Worm (Caenorhabditis elegans) whole organism, L1 larva: Measurements from ENCODE around the gene M106.2.

ENCODE experiments used
- C04F5.9 ChIP-seq: sonication (generic microtip); optimal IDR thresholded peaks from 2 replicates; lab custom pipeline; 2016; ENCODE audit warnings: missing genetic modification characterization, missing compliant biosample characterization
- C16A3.4 ChIP-seq: fragments of 150-350 bp; optimal IDR thresholded peaks from 2 replicates; lab custom pipeline; 2014; ENCODE audit warnings: missing biosample characterization, missing genetic modification characterization
- C34B4.2 ChIP-seq: sonication (generic microtip); optimal IDR thresholded peaks from 2 replicates; lab custom pipeline; 2017; ENCODE audit warnings: mild to moderate bottlenecking, missing genetic modification characterization, missing compliant biosample characterization
- F16B12.6 ChIP-seq: fragments of 150-350 bp; optimal IDR thresholded peaks from 2 replicates; lab custom pipeline; 2014; ENCODE audit warnings: missing biosample characterization, missing genetic modification characterization
- aha-1 ChIP-seq: fragments of 150-350 bp; optimal IDR thresholded peaks from 2 replicates; lab custom pipeline; 2014; ENCODE audit warnings: missing biosample characterization, missing genetic modification characterization
- alr-1 ChIP-seq: fragments of 200-800 bp; sonication (Bioruptor generic); optimal IDR thresholded peaks from 2 replicates; lab custom pipeline; 2018; ENCODE audit warnings: borderline replicate concordance, mild to moderate bottlenecking, missing genetic modification characterization, missing compliant biosample characterization
- aly-2 ChIP-seq: fragments of 150-350 bp; optimal IDR thresholded peaks from 2 replicates; lab custom pipeline; 2014; ENCODE audit warnings: missing biosample characterization, missing genetic modification characterization
- blmp-1 ChIP-seq: fragments of 150-350 bp; optimal IDR thresholded peaks from 2 replicates; lab custom pipeline; 2014; ENCODE audit warnings: missing biosample characterization, missing genetic modification characterization
- ceh-63 ChIP-seq: fragments of 200-800 bp; sonication (Bioruptor generic); optimal IDR thresholded peaks from 2 replicates; lab custom pipeline; 2018; ENCODE audit warnings: mild to moderate bottlenecking, missing genetic modification characterization, missing compliant biosample characterization
- ceh-82 ChIP-seq, 3 experiments: fragments of 150-350 bp in 1 of 3; sonication (generic microtip) in 2 of 3; optimal IDR thresholded peaks; 2 replicates each; lab custom pipeline; 2014 to 2017; ENCODE audit warnings: missing biosample characterization in 3 of 3, missing genetic modification characterization in 3 of 3
- ceh-88 ChIP-seq: fragments of 200-800 bp; sonication (Bioruptor generic); IDR thresholded peaks from 2 replicates; pipeline ENCODE4 v1.3.6; 2022; ENCODE audit warnings: missing genetic modification characterization, missing compliant biosample characterization
- dpl-1 ChIP-seq, 3 experiments: fragments of 150-350 bp in 2 of 3; sonication (generic microtip) in 1 of 3; optimal IDR thresholded peaks; 2 replicates each; lab custom pipeline; 2014 to 2017; ENCODE audit warnings: missing biosample characterization in 3 of 3, missing genetic modification characterization in 3 of 3, missing genetic modification reagents in 3 of 3
- dsc-1 ChIP-seq: sonication (generic microtip); optimal IDR thresholded peaks from 2 replicates; lab custom pipeline; 2016; ENCODE audit warnings: mild to moderate bottlenecking, missing genetic modification characterization, missing compliant biosample characterization
- efl-1 ChIP-seq, 4 experiments: fragments of 150-350 bp; optimal IDR thresholded peaks in 3 of 4; peaks in 1 of 4; 1 replicate in 1 of 4; 2 replicates in 3 of 4; lab custom pipeline; 2014; ENCODE audit warnings: missing biosample characterization in 2 of 4, missing genetic modification characterization in 2 of 4, missing genetic modification reagents in 2 of 4
- elt-3 ChIP-seq, 6 experiments: fragments of 150-350 bp in 1 of 6; sonication (generic microtip); optimal IDR thresholded peaks; 2 replicates each; lab custom pipeline; 2017 to 2018; ENCODE audit warnings: missing biosample characterization in 6 of 6, missing genetic modification characterization in 6 of 6, inconsistent platforms in 1 of 6
- fkh-10 ChIP-seq: sonication (generic microtip); optimal IDR thresholded peaks from 2 replicates; lab custom pipeline; 2017; ENCODE audit warnings: missing biosample characterization, missing genetic modification reagents, missing genetic modification characterization
- fos-1 ChIP-seq: fragments of 150-350 bp; optimal IDR thresholded peaks from 2 replicates; lab custom pipeline; 2014; ENCODE audit warnings: missing biosample characterization, missing genetic modification characterization
- irx-1 ChIP-seq: sonication (generic microtip); optimal IDR thresholded peaks from 2 replicates; lab custom pipeline; 2016; ENCODE audit warnings: missing genetic modification characterization, missing compliant biosample characterization
- jun-1 ChIP-seq: fragments of 150-350 bp; optimal IDR thresholded peaks from 2 replicates; lab custom pipeline; 2014; ENCODE audit warnings: missing biosample characterization, missing genetic modification reagents, missing genetic modification characterization
- lin-13 ChIP-seq: fragments of 150-350 bp; optimal IDR thresholded peaks from 2 replicates; lab custom pipeline; 2014; ENCODE audit warnings: missing biosample characterization, missing genetic modification reagents, missing genetic modification characterization
- lin-14 ChIP-seq: fragments of 200-800 bp; sonication (Bioruptor generic); optimal IDR thresholded peaks from 2 replicates; lab custom pipeline; 2018; ENCODE audit warnings: mild to moderate bottlenecking, missing genetic modification characterization, moderate library complexity, missing compliant biosample characterization
- lin-15B ChIP-seq: fragments of 150-350 bp; sonication (generic microtip); optimal IDR thresholded peaks from 3 replicates; lab custom pipeline; 2014; ENCODE audit warnings: missing biosample characterization, missing genetic modification characterization
- lin-35 ChIP-seq, 2 experiments: fragments of 150-350 bp; optimal IDR thresholded peaks; 2 replicates each; lab custom pipeline; 2014; ENCODE audit warnings: missing biosample characterization in 2 of 2, missing genetic modification characterization in 2 of 2, missing genetic modification reagents in 2 of 2
- lsy-2 ChIP-seq, 2 experiments: fragments of 150-350 bp; optimal IDR thresholded peaks; 2 replicates each; lab custom pipeline; 2014; ENCODE audit warnings: missing biosample characterization in 2 of 2, missing genetic modification characterization in 2 of 2
- mep-1 ChIP-seq: fragments of 150-350 bp; optimal IDR thresholded peaks from 2 replicates; lab custom pipeline; 2014; ENCODE audit warnings: missing biosample characterization, missing genetic modification characterization
- nhr-12 ChIP-seq: sonication (generic microtip); optimal IDR thresholded peaks from 2 replicates; lab custom pipeline; 2017; ENCODE audit warnings: missing biosample characterization, missing genetic modification characterization
- nhr-28 ChIP-seq: fragments of 150-350 bp; optimal IDR thresholded peaks from 2 replicates; lab custom pipeline; 2014; ENCODE audit warnings: missing biosample characterization, missing genetic modification characterization
- nhr-47 ChIP-seq: sonication (generic microtip); optimal IDR thresholded peaks from 2 replicates; lab custom pipeline; 2016; ENCODE audit warnings: mild to moderate bottlenecking, missing genetic modification characterization, moderate library complexity, missing compliant biosample characterization
- nhr-71 ChIP-seq: sonication (generic microtip); optimal IDR thresholded peaks from 2 replicates; lab custom pipeline; 2016; ENCODE audit warnings: mild to moderate bottlenecking, missing genetic modification characterization, moderate library complexity, missing compliant biosample characterization
- nhr-84 ChIP-seq: sonication (generic microtip); optimal IDR thresholded peaks from 2 replicates; lab custom pipeline; 2017; ENCODE audit warnings: missing biosample characterization, missing genetic modification characterization
- nhr-85 ChIP-seq: sonication (generic microtip); peaks from one replicate; lab custom pipeline; 2016; ENCODE audit warnings: missing genetic modification characterization, inconsistent platforms, missing compliant biosample characterization
- rnt-1 ChIP-seq: sonication (generic microtip); optimal IDR thresholded peaks from 2 replicates; lab custom pipeline; 2016; ENCODE audit warnings: mild to moderate bottlenecking, missing genetic modification characterization, moderate library complexity, missing compliant biosample characterization
- skn-1 ChIP-seq: fragments of 150-350 bp; optimal IDR thresholded peaks from 2 replicates; lab custom pipeline; 2014; ENCODE audit warnings: missing biosample characterization, missing genetic modification characterization
- snpc-4 ChIP-seq: fragments of 150-350 bp; optimal IDR thresholded peaks from 2 replicates; lab custom pipeline; 2014; ENCODE audit warnings: missing biosample characterization, missing genetic modification characterization
- snu-23 ChIP-seq: sonication (generic microtip); optimal IDR thresholded peaks from 2 replicates; lab custom pipeline; 2016; ENCODE audit warnings: missing genetic modification characterization, missing compliant biosample characterization
- swsn-7 ChIP-seq: sonication (generic microtip); optimal IDR thresholded peaks from 2 replicates; lab custom pipeline; 2016; ENCODE audit warnings: missing genetic modification characterization, missing compliant biosample characterization
- tbx-2 ChIP-seq: sonication (generic microtip); optimal IDR thresholded peaks from 2 replicates; lab custom pipeline; 2016; ENCODE audit warnings: missing genetic modification characterization, missing compliant biosample characterization
- tlp-1 ChIP-seq: fragments of 150-350 bp; optimal IDR thresholded peaks from 2 replicates; lab custom pipeline; 2014; ENCODE audit warnings: missing biosample characterization, missing genetic modification characterization
- unc-130 ChIP-seq: fragments of 150-350 bp; optimal IDR thresholded peaks from 2 replicates; lab custom pipeline; 2017; ENCODE audit warnings: missing biosample characterization, missing genetic modification characterization, inconsistent platforms
- unc-30 ChIP-seq: sonication (generic microtip); optimal IDR thresholded peaks from 2 replicates; lab custom pipeline; 2017; ENCODE audit warnings: missing biosample characterization, missing genetic modification characterization
- xbp-1 ChIP-seq: sonication (generic microtip); optimal IDR thresholded peaks from 2 replicates; lab custom pipeline; 2016; ENCODE audit warnings: missing genetic modification characterization, missing compliant biosample characterization
- zip-4 ChIP-seq: fragments of 200-800 bp; sonication (Bioruptor generic); optimal IDR thresholded peaks from 2 replicates; lab custom pipeline; 2018; ENCODE audit warnings: mild to moderate bottlenecking, missing genetic modification characterization, moderate library complexity, missing compliant biosample characterization

M106.2 gene

DNA sequence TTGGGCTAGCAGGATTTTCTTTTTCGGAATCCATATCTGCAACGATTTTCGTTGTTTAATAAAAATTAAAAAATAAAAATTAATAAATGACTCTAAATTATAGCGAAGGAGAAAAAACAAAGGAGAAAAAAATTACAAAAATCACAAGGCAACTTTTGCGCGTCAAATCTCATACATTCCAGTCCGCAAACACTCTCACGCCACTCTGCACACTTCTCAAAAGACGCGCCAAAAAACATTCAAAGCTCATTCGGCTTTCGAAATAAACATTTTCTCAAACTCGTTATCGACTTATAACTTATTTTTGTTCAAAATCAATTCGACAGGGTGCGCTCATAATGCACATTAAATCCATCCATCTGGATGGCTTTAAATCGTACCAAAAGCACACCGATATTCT lies 25.8 kb downstream of the M106.2 start, which contains the start of the genes R06F6.12 and mix-1 (continued):
- TF ChIP-seq zip-4 (no peak), ceh-88 (GFP tag; lab: Robert Waterston, UW) (no peak), nhr-85 (peak; percentile 70), unc-30 (no peak), dpl-1 (GFP tag; optimal IDR thresholded peaks at IDR 0.05; lab: Kevin White, UChicago) (peak; percentile 84 to 89 (median 89)), F16B12.6 (tag; lab: Kevin White, UChicago) (peak; percentile 98), lin-14 (GFP tag; lab: Kevin White, UChicago) (peak; percentile 42), nhr-47 (tag; lab: Kevin White, UChicago) (peak; percentile 75), nhr-71 (tag; lab: Kevin White, UChicago) (peak; percentile 73), jun-1 (tag; lab: Kevin White, UChicago) (no peak), rnt-1 (tag; lab: Kevin White, UChicago) (peak; percentile 80), fos-1 (tag; lab: Kevin White, UChicago) (peak; percentile 0), fkh-10 (GFP tag; lab: Kevin White, UChicago) (no peak), swsn-7 (tag; lab: Kevin White, UChicago) (peak; percentile 52), dsc-1 (tag; lab: Kevin White, UChicago) (peak; percentile 50), ceh-63 (GFP tag; lab: Kevin White, UChicago) (no peak), nhr-28 (tag; lab: Kevin White, UChicago) (no peak), aly-2 (tag; lab: Kevin White, UChicago) (peak; percentile 36), aha-1 (tag; lab: Kevin White, UChicago) (no peak), snpc-4 (tag; lab: Kevin White, UChicago) (peak; percentile 35), tbx-2 (tag; lab: Kevin White, UChicago) (peak; percentile 44), ceh-82 (tag; optimal IDR thresholded peaks at IDR 0.05; lab: Kevin White, UChicago) (peak; percentile 49 to 60 (median 50)), efl-1 (optimal IDR thresholded peaks at IDR 0.05; lab: Kevin White, UChicago) (peak; percentile 80 to 89), efl-1 (GFP tag; optimal IDR thresholded peaks at IDR 0.05 in 1 of 2; lab: Kevin White, UChicago) (peak; percentile 86 to 98), C34B4.2 (tag; lab: Kevin White, UChicago) (no peak), lin-35 (GFP tag; optimal IDR thresholded peaks at IDR 0.05; lab: Kevin White, UChicago) (peak; percentile 79 to 92), xbp-1 (tag; lab: Kevin White, UChicago) (peak; percentile 47), irx-1 (peak; percentile 9), snu-23 (GFP tag; lab: Kevin White, UChicago) (peak; percentile 72), lin-13 (GFP tag; lab: Kevin White, UChicago) (peak; percentile 49), C04F5.9 (peak; percentile 78), lsy-2 (tag; optimal IDR thresholded peaks at IDR 0.05; lab: Kevin White, UChicago) (peak; percentile 79 to 82), unc-130 (tag; lab: Kevin White, UChicago) (peak; percentile 74), tlp-1 (tag; lab: Kevin White, UChicago) (no peak), C16A3.4 (tag; lab: Kevin White, UChicago) (peak; percentile 55)

DNA sequence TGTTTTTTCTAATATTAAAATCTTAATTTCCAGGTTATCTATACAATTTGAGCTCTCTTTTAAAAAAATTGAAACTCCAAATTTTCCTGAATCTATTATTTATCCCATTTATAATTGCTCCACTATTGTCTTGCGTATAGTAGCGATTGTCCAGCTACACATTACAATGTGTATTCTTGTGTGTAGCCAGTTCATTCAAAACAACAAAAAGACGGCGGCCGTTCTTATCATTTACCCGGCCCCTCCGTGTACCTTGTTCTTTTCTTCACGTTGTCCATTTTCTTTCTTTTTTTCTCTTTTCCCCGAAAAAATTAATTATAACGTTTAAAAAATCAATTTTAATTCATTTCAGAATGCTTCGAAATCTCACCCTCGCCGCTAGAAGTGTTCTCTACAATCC lies 29.1 kb downstream of the M106.2 start, which contains the start of gene ech-4:
TSS of gene ech-4 (plus strand) at position 353 of the 400 bp plus-strand sequence.
- TF ChIP-seq blmp-1 (peak; percentile 16), fkh-10 (GFP tag; lab: Kevin White, UChicago) (no peak), lin-35 (GFP tag; optimal IDR thresholded peaks at IDR 0.05; lab: Kevin White, UChicago) (peak in 1 of 2 experiments; percentile 15)

DNA sequence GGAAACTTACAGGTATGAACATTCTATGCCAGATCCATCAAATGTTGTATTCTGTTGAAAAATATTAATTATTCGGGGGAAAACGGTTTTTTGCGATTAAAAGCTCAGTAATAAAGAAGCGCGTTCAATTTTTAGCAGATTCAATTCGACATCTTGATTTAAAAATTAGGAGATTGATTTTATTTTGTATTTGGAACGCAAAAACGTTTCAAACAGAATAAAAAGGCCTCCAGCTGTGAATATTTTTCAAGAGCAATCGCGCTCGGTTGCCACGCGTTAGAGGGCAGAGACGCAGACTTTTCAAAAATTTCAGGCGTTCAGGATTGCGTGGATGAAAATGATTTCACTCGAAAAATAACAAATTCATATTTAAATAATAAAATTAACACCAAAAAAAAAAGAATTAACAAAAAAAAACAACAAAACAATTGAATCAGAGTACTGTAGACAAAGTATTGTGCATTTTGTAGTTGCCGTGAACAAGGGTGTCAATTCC lies 29.8 kb downstream of the M106.2 start, which contains the start of gene R06F6.8:
TSS of gene R06F6.8 (minus strand) at position 51 of the 496 bp plus-strand sequence.
- TF ChIP-seq nhr-12 (no peak), snpc-4 (tag; lab: Kevin White, UChicago) (no peak), ceh-82 (tag; optimal IDR thresholded peaks at IDR 0.05; lab: Kevin White, UChicago) (peak in 1 of 3 experiments; percentile 20), nhr-84 (no peak), C16A3.4 (tag; lab: Kevin White, UChicago) (peak; percentile 19), lin-15B (tag; lab: Kevin White, UChicago) (peak; percentile 48), lin-13 (GFP tag; lab: Kevin White, UChicago) (no peak), lsy-2 (tag; optimal IDR thresholded peaks at IDR 0.05; lab: Kevin White, UChicago) (peak in 1 of 2 experiments; percentile 59), F16B12.6 (tag; lab: Kevin White, UChicago) (peak; percentile 32), elt-3 (tag; optimal IDR thresholded peaks at IDR 0.05; lab: Kevin White, UChicago) (peak in 1 of 6 experiments; percentile 22), dpl-1 (GFP tag; optimal IDR thresholded peaks at IDR 0.05; lab: Kevin White, UChicago) (peak; percentile 33 to 70 (median 51)), skn-1 (tag; lab: Kevin White, UChicago) (peak; percentile 15), efl-1 (optimal IDR thresholded peaks at IDR 0.05; lab: Kevin White, UChicago) (peak; percentile 56 to 58), efl-1 (GFP tag; optimal IDR thresholded peaks at IDR 0.05 in 1 of 2; lab: Kevin White, UChicago) (peak; percentile 58 to 95), alr-1 (tag; lab: Kevin White, UChicago) (no peak), lin-35 (GFP tag; optimal IDR thresholded peaks at IDR 0.05; lab: Kevin White, UChicago) (peak; percentile 34 to 62), mep-1 (peak; percentile 59), nhr-71 (tag; lab: Kevin White, UChicago) (peak; percentile 25), unc-130 (tag; lab: Kevin White, UChicago) (peak; percentile 23)
